Fruit fly (Drosophila melanogaster): ENCODE results near the gene jp.

- TF ChIP-seq CG1620 (GFP tag; optimal IDR thresholded peaks at IDR 0.05), result no peak
- TF ChIP-seq cic (GFP tag; optimal IDR thresholded peaks at IDR 0.05), result no peak
- TF ChIP-seq ovo (GFP tag; optimal IDR thresholded peaks at IDR 0.05), result no peak
- TF ChIP-seq toe (GFP tag; optimal IDR thresholded peaks at IDR 0.05), result no peak
These were observed 22.7 kb downstream of the jp start, which contains the start of gene CG13113 for dm6 chr2L:9543871-9544270.
